Fruit fly (Drosophila melanogaster): ENCODE measurements around the gene Cln3.

DNA sequence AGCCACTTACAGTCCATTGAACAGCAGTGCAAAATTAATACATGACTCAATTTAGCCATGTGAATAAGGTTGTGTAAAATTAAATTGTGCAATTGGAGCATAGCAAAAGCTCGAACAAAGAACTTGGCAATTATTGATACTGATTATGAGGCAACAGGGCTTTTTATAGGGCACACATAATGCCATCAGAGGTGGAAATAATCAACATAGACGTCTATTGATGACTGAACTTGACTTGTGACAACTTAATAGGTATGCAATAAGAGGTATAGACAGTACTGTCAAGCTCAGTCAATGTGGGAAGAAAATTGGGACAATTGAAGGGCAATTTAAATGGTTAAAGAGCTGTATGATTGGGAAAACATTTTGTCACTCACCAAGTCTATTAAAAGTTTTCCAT lies 6.2 kb upstream of the Cln3 start, which contains the start of gene Ir75b:
- TF ChIP-seq CG10654 (GFP tag; optimal IDR thresholded peaks at IDR 0.05) = no peak
- TF ChIP-seq Max (GFP tag; optimal IDR thresholded peaks at IDR 0.05) = no peak
- TF ChIP-seq CkIIα-i1 (GFP tag; IDR thresholded peaks at IDR 0.05) = no peak
- TF ChIP-seq CG42726 (GFP tag; IDR thresholded peaks at IDR 0.05; ENCODE audit: partially characterized antibody) = no peak

Data from whole organism, embryonic.